Fruit fly (Drosophila melanogaster): Measurements from ENCODE around the gene CG32085.

Gene CG32085

dm6 chr3L:11626229-11626826 lies 53.8 kb downstream of the CG32085 start, which contains the start of gene PCID2 (continued):
- TF ChIP-seq al (GFP tag; IDR thresholded peaks at IDR 0.05) (no peak), CG1603 (tag; optimal IDR thresholded peaks at IDR 0.05) (no peak), lola (GFP tag; optimal IDR thresholded peaks at IDR 0.05) (no peak), dpn (GFP tag; optimal IDR thresholded peaks at IDR 0.05) (no peak), Dek (tag; optimal IDR thresholded peaks at IDR 0.05) (no peak), CG7987 (GFP tag; optimal IDR thresholded peaks at IDR 0.05) (no peak), fd64A (GFP tag; optimal IDR thresholded peaks at IDR 0.05) (no peak), CG33557 (GFP tag; optimal IDR thresholded peaks at IDR 0.05) (no peak), CG11247 (GFP tag; IDR thresholded peaks at IDR 0.05) (no peak), CG4854 (GFP tag; optimal IDR thresholded peaks at IDR 0.05) (no peak), odd (GFP tag; optimal IDR thresholded peaks at IDR 0.05) (no peak), dmrt11E (tag; optimal IDR thresholded peaks at IDR 0.05) (no peak), Fer1 (GFP tag; optimal IDR thresholded peaks at IDR 0.05) (no peak), dmrt99B (tag; optimal IDR thresholded peaks at IDR 0.05) (no peak), kah (GFP tag; optimal IDR thresholded peaks at IDR 0.05) (no peak), CG17385 (GFP tag; optimal IDR thresholded peaks at IDR 0.05) (no peak), insv (GFP tag; optimal IDR thresholded peaks at IDR 0.05) (no peak), CG31441 (GFP tag; IDR thresholded peaks at IDR 0.05) (no peak), D19A (tag; optimal IDR thresholded peaks at IDR 0.05) (no peak), E2f2 (GFP tag; IDR thresholded peaks at IDR 0.05) (peak; percentile 53; the same call in 1 of the 2 replicates), Scr (GFP tag; IDR thresholded peaks at IDR 0.05; ENCODE audit: partially characterized antibody) (peak; percentile 83), unpg (GFP tag; optimal IDR thresholded peaks at IDR 0.05) (no peak), CG33213 (GFP tag; optimal IDR thresholded peaks at IDR 0.05) (no peak), CG8089 (GFP tag; optimal IDR thresholded peaks at IDR 0.05) (no peak), MBD-R2 (GFP tag; IDR thresholded peaks at IDR 0.05) (peak; percentile 58), BEAF-32 (GFP tag; optimal IDR thresholded peaks at IDR 0.05) (peak; percentile 68), Myb (GFP tag; optimal IDR thresholded peaks at IDR 0.05) (peak; percentile 14), CG14050 (GFP tag; IDR thresholded peaks at IDR 0.05) (no peak), Ets65A (GFP tag) (no peak), Lim3 (GFP tag; IDR thresholded peaks at IDR 0.05) (no peak), Sox100B (GFP tag; optimal IDR thresholded peaks at IDR 0.05) (no peak), CG10654 (GFP tag; optimal IDR thresholded peaks at IDR 0.05) (no peak), ttk (GFP tag; IDR thresholded peaks at IDR 0.05) (no peak), so (GFP tag; IDR thresholded peaks at IDR 0.05) (no peak), Dll (GFP tag; IDR thresholded peaks at IDR 0.05; ENCODE audit: partially characterized antibody) (peak; percentile 87), CG5245 (GFP tag; optimal IDR thresholded peaks at IDR 0.05) (no peak), CG14014 (GFP tag; IDR thresholded peaks at IDR 0.05) (no peak), salm (tag; optimal IDR thresholded peaks at IDR 0.05) (no peak), sisA (GFP tag; IDR thresholded peaks at IDR 0.05) (no peak), Atf3 (GFP tag; optimal IDR thresholded peaks at IDR 0.05) (no peak), CG2202 (tag; optimal IDR thresholded peaks at IDR 0.05) (no peak), chn (GFP tag; optimal IDR thresholded peaks at IDR 0.05) (no peak), Neu2 (GFP tag; optimal IDR thresholded peaks at IDR 0.05; ENCODE audit: borderline replicate concordance) (no peak), Dref (GFP tag; IDR thresholded peaks at IDR 0.05) (peak; percentile 74), Optix (GFP tag; IDR thresholded peaks at IDR 0.05) (no peak), CG10979 (tag; optimal IDR thresholded peaks at IDR 0.05) (no peak), HLHmδ (GFP tag; optimal IDR thresholded peaks at IDR 0.05) (no peak), knrl (GFP tag; IDR thresholded peaks at IDR 0.05; ENCODE audit: partially characterized antibody) (peak; percentile 79), jigr1 (GFP tag; IDR thresholded peaks at IDR 0.05) (no peak), PHDP (tag; optimal IDR thresholded peaks at IDR 0.05) (no peak), CG3163 (GFP tag; optimal IDR thresholded peaks at IDR 0.05) (no peak)

All from whole organism, embryonic.